Fruit fly (Drosophila melanogaster) whole organism, pupa: ENCODE data around the gene dsd.
A peak's percentile ranks its signal among the peaks of the same experiment; 100 is the strongest.

Experiments
- CG10348 ChIP-seq: fragments of 200-800 bp; sonication (Bioruptor generic); IDR thresholded peaks from 2 replicates; pipeline ENCODE4 v1.3.6; 2022; ENCODE audit warnings: missing biosample characterization, missing genetic modification characterization
- CG13204 ChIP-seq: fragments of 200-800 bp; sonication (Bioruptor generic); optimal IDR thresholded peaks from 2 replicates; lab custom pipeline; 2018; ENCODE audit warnings: missing biosample characterization, mild to moderate bottlenecking, missing genetic modification characterization, moderate library complexity
- CG32121 ChIP-seq: fragments of 200-800 bp; sonication (Bioruptor generic); IDR thresholded peaks from 2 replicates; pipeline ENCODE4 v1.3.6; 2022; ENCODE audit warnings: missing biosample characterization, missing genetic modification characterization
- CG34367 ChIP-seq: fragments of 200-800 bp; sonication (Bioruptor generic); optimal IDR thresholded peaks from 2 replicates; lab custom pipeline; 2018; ENCODE audit warnings: missing biosample characterization, mild to moderate bottlenecking, missing genetic modification characterization
- D1 ChIP-seq: fragments of 200-800 bp; sonication (Bioruptor generic); optimal IDR thresholded peaks from 2 replicates; lab custom pipeline; 2018; ENCODE audit warnings: missing biosample characterization, mild to moderate bottlenecking, missing genetic modification characterization, moderate library complexity
- EcR ChIP-seq: fragments of 200-800 bp; sonication (Bioruptor generic); optimal IDR thresholded peaks from 3 replicates; lab custom pipeline; 2019; ENCODE audit warnings: missing biosample characterization, missing genetic modification characterization, mild to moderate bottlenecking, moderate library complexity, missing genetic modification reagents
- Ets98B ChIP-seq: fragments of 200-800 bp; sonication (Bioruptor generic); IDR thresholded peaks from 2 replicates; pipeline ENCODE4 v1.3.6; 2022; ENCODE audit warnings: missing biosample characterization, missing genetic modification characterization
- Pif1B ChIP-seq: fragments of 200-800 bp; sonication (Bioruptor generic); optimal IDR thresholded peaks from 3 replicates; lab custom pipeline; 2016; ENCODE audit warnings: missing biosample characterization, missing genetic modification characterization
- rn ChIP-seq: fragments of 200-800 bp; sonication (Bioruptor generic); IDR thresholded peaks from 2 replicates; pipeline ENCODE4 v1.3.6; 2022; ENCODE audit warnings: missing biosample characterization, missing genetic modification characterization

- TF ChIP-seq CG32121 (GFP tag; lab: Robert Waterston, UW) (no peak), Ets98B (GFP tag; lab: Robert Waterston, UW) (no peak), D1 (tag; lab: Kevin White, UChicago) (no peak), EcR (GFP tag; lab: Kevin White, UChicago) (peak; percentile 76), CG34367 (tag; lab: Kevin White, UChicago) (no peak), CG10348 (no peak), rn (GFP tag; lab: Robert Waterston, UW) (no peak), Pif1B (GFP tag; lab: Kevin White, UChicago) (no peak), CG13204 (GFP tag; lab: Kevin White, UChicago) (no peak)
These were observed 50.7 kb downstream of the dsd start for dm6 chr3R:27556466-27556865.
